Worm (Caenorhabditis elegans): ENCODE data around the gene F07E5.13.
"Not testable (repeated sequence)": the region's sequence is repeated elsewhere in the genome, so short reads cannot be mapped to it uniquely, and the experiment has no call there.

F07E5.13 gene

DNA sequence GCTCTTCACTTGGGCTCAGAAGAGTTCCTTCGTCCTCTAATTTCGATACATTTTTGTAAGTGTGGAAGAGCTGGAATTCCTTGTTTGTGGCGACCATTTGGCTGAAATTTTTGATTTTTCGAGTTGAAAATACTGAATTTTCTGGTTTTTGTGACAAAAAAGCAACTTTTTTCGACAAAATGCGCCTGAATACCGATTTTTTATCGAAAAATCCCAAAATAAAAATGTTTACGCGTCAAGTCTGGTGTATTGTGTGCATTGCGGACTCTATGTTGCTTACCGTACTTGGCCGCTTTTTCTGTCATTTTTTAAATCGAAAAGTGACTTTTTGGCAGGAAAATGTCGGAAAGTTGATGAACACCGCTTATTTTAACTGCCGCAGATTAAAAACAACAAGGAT, 33.5 kb downstream of the F07E5.13 start, which contains the start of gene bath-3:
bath-3 (minus strand) TSS at position 101 of the 400 bp plus-strand sequence.
- TF ChIP-seq lsy-2 (tag; optimal IDR thresholded peaks at IDR 0.05): no peak
- TF ChIP-seq nhr-2 (tag; optimal IDR thresholded peaks at IDR 0.05): no peak
- TF ChIP-seq nhr-237 (tag; optimal IDR thresholded peaks at IDR 0.05): no peak
- no peak for TF ChIP-seq drap-1 (GFP tag; optimal IDR thresholded peaks at IDR 0.05)
- TF ChIP-seq pha-4 (tag; optimal IDR thresholded peaks at IDR 0.05): no peak

DNA sequence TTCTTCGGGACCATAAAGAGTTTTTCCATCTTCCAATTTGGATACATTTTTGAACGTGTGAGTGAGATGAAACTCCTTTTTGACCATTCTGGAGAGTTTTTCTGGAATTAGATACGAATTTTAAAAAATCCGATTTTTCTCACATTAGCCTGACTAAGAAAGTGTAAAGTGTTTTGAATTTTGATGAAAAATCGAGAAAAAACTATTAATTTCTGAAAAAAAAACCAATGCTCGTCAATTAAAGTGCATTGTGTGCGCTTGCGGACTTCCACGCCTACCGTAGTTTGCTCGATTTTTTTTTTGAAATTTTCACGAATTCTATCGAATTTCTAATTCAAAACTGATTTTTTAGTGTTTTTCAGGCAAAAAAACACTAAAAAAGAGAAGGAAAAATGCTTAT, 35.2 kb downstream of the F07E5.13 start, which contains the start of gene bath-1:
bath-1 (minus strand) TSS at position 101 of the 400 bp plus-strand sequence.
- TF ChIP-seq elt-3 (tag; optimal IDR thresholded peaks at IDR 0.05) (no peak), sem-2 (GFP tag; optimal IDR thresholded peaks at IDR 0.05) (no peak), flh-1 (GFP tag; optimal IDR thresholded peaks at IDR 0.05) (no peak), ztf-11 (tag; optimal IDR thresholded peaks at IDR 0.05) (no peak), lsy-2 (tag; optimal IDR thresholded peaks at IDR 0.05) (no peak), tbx-8 (GFP tag; optimal IDR thresholded peaks at IDR 0.05) (no peak), mls-2 (tag; optimal IDR thresholded peaks at IDR 0.05) (no peak), unc-120 (tag; optimal IDR thresholded peaks at IDR 0.05; ENCODE audit: poor library complexity, severe bottlenecking) (no peak), lin-32 (GFP tag; optimal IDR thresholded peaks at IDR 0.05) (no peak), nhr-28 (tag; optimal IDR thresholded peaks at IDR 0.05) (no peak), cnd-1 (tag; optimal IDR thresholded peaks at IDR 0.05) (no peak), sptf-1 (tag; optimal IDR thresholded peaks at IDR 0.05) (no peak), ceh-43 (GFP tag; optimal IDR thresholded peaks at IDR 0.05) (no peak), nhr-237 (tag; optimal IDR thresholded peaks at IDR 0.05) (no peak), unc-62 (GFP tag; optimal IDR thresholded peaks at IDR 0.05) (no peak), unc-39 (tag; optimal IDR thresholded peaks at IDR 0.05) (no peak), hlh-1 (tag; optimal IDR thresholded peaks at IDR 0.05) (no peak), mep-1 (tag; optimal IDR thresholded peaks at IDR 0.05) (no peak), ceh-39 (tag; optimal IDR thresholded peaks at IDR 0.05) (no peak), M03D4.4 (tag; optimal IDR thresholded peaks at IDR 0.05) (no peak)

DNA sequence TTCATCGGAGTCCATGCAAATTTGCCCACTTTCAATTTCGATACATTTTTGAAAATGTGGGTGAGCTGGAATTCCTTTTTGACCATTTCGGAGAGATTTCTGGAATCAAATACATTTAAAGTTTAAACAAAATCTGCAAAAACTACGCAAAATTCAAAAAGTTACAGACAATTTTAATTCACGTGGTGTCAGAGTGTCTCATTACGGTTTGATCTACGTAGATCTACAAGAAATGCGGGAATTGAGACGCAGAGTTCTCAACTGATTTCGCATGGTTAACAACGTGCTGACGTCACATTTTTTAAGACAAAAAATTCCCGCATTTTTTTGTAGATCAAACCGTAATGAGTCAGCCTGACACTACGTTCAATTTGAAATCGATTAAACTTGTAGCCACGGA, 37.4 kb downstream of the F07E5.13 start, which contains the start of gene bath-21:
bath-21 (minus strand) TSS at position 101 of the 400 bp plus-strand sequence.
- TF ChIP-seq nhr-12 (tag; optimal IDR thresholded peaks at IDR 0.05): no peak
- TF ChIP-seq sem-2 (GFP tag; optimal IDR thresholded peaks at IDR 0.05): no peak

DNA sequence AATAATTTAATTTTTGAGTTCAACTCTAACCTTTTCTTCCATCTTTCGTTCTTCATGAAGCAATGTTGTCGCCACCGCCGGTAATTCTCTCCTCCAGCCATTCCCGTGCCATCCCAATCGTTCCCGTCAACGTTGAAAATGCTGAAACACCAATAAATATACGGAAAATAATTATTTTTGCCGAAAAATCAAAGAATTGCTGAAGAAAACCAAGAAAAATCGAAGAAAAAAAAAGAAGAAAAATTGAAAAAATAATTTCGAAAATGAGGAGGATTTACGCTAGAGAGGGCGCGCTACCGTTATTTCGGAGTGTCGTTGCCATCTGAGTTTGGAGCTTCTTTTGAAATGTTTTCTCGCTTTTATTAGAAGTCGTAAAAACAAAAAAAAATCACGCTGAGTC, 40.4 kb downstream of the F07E5.13 start, which contains the start of gene cya-2:
cya-2 (minus strand) TSS at position 101 of the 400 bp plus-strand sequence.
- TF ChIP-seq nhr-76, zip-8, hlh-1 (tag; optimal IDR thresholded peaks at IDR 0.05): not testable (repeated sequence)

DNA sequence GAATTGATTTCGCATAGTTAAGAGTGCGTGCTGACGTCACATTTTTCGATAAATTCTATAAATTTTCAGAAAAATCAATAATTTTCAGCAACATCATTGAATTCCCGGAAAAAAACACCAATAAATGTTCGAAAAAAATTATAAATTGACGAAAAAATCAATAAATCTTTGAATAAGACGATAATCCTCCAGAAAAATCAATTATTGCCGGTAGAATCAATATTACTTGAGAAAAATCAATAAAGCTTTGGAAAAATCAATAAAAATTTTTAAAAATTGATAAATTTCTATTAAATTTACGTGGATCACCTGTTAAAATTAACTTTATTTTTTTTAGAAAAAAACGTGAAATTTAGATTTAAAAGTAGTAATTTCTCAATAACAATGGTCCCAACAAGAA, 50.0 kb downstream of the F07E5.13 start:
- no peak for TF ChIP-seq zip-8 (tag; optimal IDR thresholded peaks at IDR 0.05)
- no peak for TF ChIP-seq unc-120 (tag; optimal IDR thresholded peaks at IDR 0.05; ENCODE audit: poor library complexity, severe bottlenecking)
- no peak for TF ChIP-seq cnd-1 (tag; optimal IDR thresholded peaks at IDR 0.05)
- TF ChIP-seq sem-2 (GFP tag; optimal IDR thresholded peaks at IDR 0.05): no peak
- no peak for TF ChIP-seq mab-5 (tag; optimal IDR thresholded peaks at IDR 0.05)
- no peak for TF ChIP-seq unc-62 (GFP tag; optimal IDR thresholded peaks at IDR 0.05)
- no peak for TF ChIP-seq blmp-1 (tag; optimal IDR thresholded peaks at IDR 0.05)
- no peak for TF ChIP-seq flh-1 (GFP tag; optimal IDR thresholded peaks at IDR 0.05)
- TF ChIP-seq M03D4.4 (tag; optimal IDR thresholded peaks at IDR 0.05): no peak
- no peak for TF ChIP-seq elt-1 (tag; optimal IDR thresholded peaks at IDR 0.05; ENCODE audit: borderline replicate concordance, insufficient read depth)
- no peak for TF ChIP-seq elt-3 (tag; optimal IDR thresholded peaks at IDR 0.05)
- TF ChIP-seq ceh-83 (GFP tag; optimal IDR thresholded peaks at IDR 0.05): no peak
- TF ChIP-seq bed-3 (GFP tag; optimal IDR thresholded peaks at IDR 0.05): no peak
- no peak for TF ChIP-seq lin-13 (tag; optimal IDR thresholded peaks at IDR 0.05)
- TF ChIP-seq tbx-8 (GFP tag; optimal IDR thresholded peaks at IDR 0.05): no peak
- no peak for TF ChIP-seq sptf-1 (tag; optimal IDR thresholded peaks at IDR 0.05)
- TF ChIP-seq nhr-237 (tag; optimal IDR thresholded peaks at IDR 0.05): no peak
- TF ChIP-seq lsy-2 (tag; optimal IDR thresholded peaks at IDR 0.05): no peak
- TF ChIP-seq ceh-43 (GFP tag; optimal IDR thresholded peaks at IDR 0.05): no peak
- TF ChIP-seq ceh-39 (tag; optimal IDR thresholded peaks at IDR 0.05): no peak
